Worm (Caenorhabditis elegans): ENCODE data around the gene F54E4.3.

F54E4.3 gene

ce11 chrX:14602676-14603075 is 33.5 kb downstream of the F54E4.3 start, which contains the start of gene eor-2 (continued):
- TF ChIP-seq ztf-4 (tag; optimal IDR thresholded peaks at IDR 0.05) (peak; percentile 65), ets-5 (GFP tag; IDR thresholded peaks at IDR 0.05) (no peak), egl-27 (tag; optimal IDR thresholded peaks at IDR 0.05) (no peak), jun-1 (tag; optimal IDR thresholded peaks at IDR 0.05) (peak; percentile 80), nhr-76 (tag; optimal IDR thresholded peaks at IDR 0.05) (no peak), hlh-17 (GFP tag; optimal IDR thresholded peaks at IDR 0.05; ENCODE audit: borderline replicate concordance) (no peak), unc-30 (tag; optimal IDR thresholded peaks at IDR 0.05) (no peak), aha-1 (tag; optimal IDR thresholded peaks at IDR 0.05) (no peak), lin-35 (GFP tag; optimal IDR thresholded peaks at IDR 0.05) (peak; percentile 47 to 81), sox-4 (tag; optimal IDR thresholded peaks at IDR 0.05) (no peak), skn-1 (tag; optimal IDR thresholded peaks at IDR 0.05) (peak; percentile 12), fkh-4 (tag; optimal IDR thresholded peaks at IDR 0.05; ENCODE audit: borderline replicate concordance) (no peak), nhr-47 (tag; optimal IDR thresholded peaks at IDR 0.05) (peak; percentile 71), ama-1 (optimal IDR thresholded peaks at IDR 0.05) (no peak), vab-15 (tag; optimal IDR thresholded peaks at IDR 0.05) (no peak), nhr-237 (tag; optimal IDR thresholded peaks at IDR 0.05) (no peak), Y116A8C.19 (tag; optimal IDR thresholded peaks at IDR 0.05; ENCODE audit: borderline replicate concordance) (no peak), nhr-20 (tag; optimal IDR thresholded peaks at IDR 0.05) (peak; percentile 79), nhr-71 (tag; optimal IDR thresholded peaks at IDR 0.05) (peak; percentile 82), zag-1 (tag; optimal IDR thresholded peaks at IDR 0.05) (no peak), ceh-63 (GFP tag; optimal IDR thresholded peaks at IDR 0.05) (no peak), pax-3 (tag; optimal IDR thresholded peaks at IDR 0.05) (no peak), fos-1 (tag; optimal IDR thresholded peaks at IDR 0.05) (no peak), fkh-10 (GFP tag; optimal IDR thresholded peaks at IDR 0.05) (peak; percentile 1), rnt-1 (tag; optimal IDR thresholded peaks at IDR 0.05) (no peak), snpc-4 (tag; optimal IDR thresholded peaks at IDR 0.05) (peak; percentile 69), tbx-2 (tag; optimal IDR thresholded peaks at IDR 0.05) (peak; percentile 66), unc-86 (tag; optimal IDR thresholded peaks at IDR 0.05) (peak; percentile 61), ztf-11 (tag; optimal IDR thresholded peaks at IDR 0.05) (peak in 1 of 2 experiments; percentile 53), xbp-1 (tag; optimal IDR thresholded peaks at IDR 0.05) (peak; percentile 41), sup-37 (GFP tag; optimal IDR thresholded peaks at IDR 0.05) (no peak), lin-13 (GFP tag; optimal IDR thresholded peaks at IDR 0.05) (peak; percentile 10), lin-15B (tag; optimal IDR thresholded peaks at IDR 0.05) (peak; percentile 4), unc-98 (GFP tag; IDR thresholded peaks at IDR 0.05) (no peak), dpl-1 (GFP tag; optimal IDR thresholded peaks at IDR 0.05) (peak; percentile 29 to 50 (median 41)), nhr-90 (tag; optimal IDR thresholded peaks at IDR 0.05; ENCODE audit: poor library complexity) (peak; percentile 75), lin-14 (GFP tag; optimal IDR thresholded peaks at IDR 0.05) (peak; percentile 96), alr-1 (tag; optimal IDR thresholded peaks at IDR 0.05; ENCODE audit: borderline replicate concordance) (no peak), fkh-8 (tag; optimal IDR thresholded peaks at IDR 0.05) (peak; percentile 13), hpl-2 (GFP tag; optimal IDR thresholded peaks at IDR 0.05) (no peak), mep-1 (tag; optimal IDR thresholded peaks at IDR 0.05) (peak; percentile 86), ceh-82 (tag; optimal IDR thresholded peaks at IDR 0.05) (peak in 2 of 3 experiments; percentile 40 to 81), elt-2 (tag; optimal IDR thresholded peaks at IDR 0.05) (peak; percentile 47), hlh-4 (tag; optimal IDR thresholded peaks at IDR 0.05) (no peak), elt-3 (tag; optimal IDR thresholded peaks at IDR 0.05) (peak in 2 of 6 experiments; percentile 62 to 77), unc-130 (tag; optimal IDR thresholded peaks at IDR 0.05) (peak; percentile 75), pag-3 (tag; optimal IDR thresholded peaks at IDR 0.05; ENCODE audit: borderline replicate concordance, insufficient read depth) (no peak), irx-1 (tag; optimal IDR thresholded peaks at IDR 0.05) (peak; percentile 23), snu-23 (GFP tag; optimal IDR thresholded peaks at IDR 0.05) (peak; percentile 83), nhr-85 (tag) (peak; percentile 90), F16B12.6 (tag; optimal IDR thresholded peaks at IDR 0.05) (no peak)
